Worm (Caenorhabditis elegans) whole organism, mixed stage, embryonic: ENCODE measurements around the gene T02E9.6.

Source experiments
- M03D4.4 ChIP-seq: sonication (generic microtip); optimal IDR thresholded peaks from 2 replicates; lab custom pipeline; 2017; ENCODE audit warnings: mild to moderate bottlenecking, missing genetic modification characterization, missing compliant biosample characterization
- blmp-1 ChIP-seq: fragments of 150-350 bp; optimal IDR thresholded peaks from 2 replicates; lab custom pipeline; 2014; ENCODE audit warnings: missing biosample characterization, missing genetic modification characterization
- drap-1 ChIP-seq: fragments of 200-800 bp; sonication (Bioruptor generic); optimal IDR thresholded peaks from 3 replicates; lab custom pipeline; 2018; ENCODE audit warnings: mild to moderate bottlenecking, missing genetic modification characterization, missing compliant biosample characterization
- hlh-1 ChIP-seq: fragments of 150-350 bp; optimal IDR thresholded peaks from 2 replicates; lab custom pipeline; 2014; ENCODE audit warnings: missing biosample characterization, missing genetic modification reagents, missing genetic modification characterization
- lsy-2 ChIP-seq: fragments of 150-350 bp; optimal IDR thresholded peaks from 2 replicates; lab custom pipeline; 2014; ENCODE audit warnings: missing biosample characterization, missing genetic modification characterization
- nhr-76 ChIP-seq: sonication (generic microtip); optimal IDR thresholded peaks from 2 replicates; lab custom pipeline; 2017; ENCODE audit warnings: missing biosample characterization, missing genetic modification characterization
- pha-4 ChIP-seq: fragments of 150-350 bp; optimal IDR thresholded peaks from 2 replicates; lab custom pipeline; 2018; ENCODE audit warnings: missing biosample characterization, missing genetic modification reagents, missing genetic modification characterization
- snpc-4 ChIP-seq: fragments of 150-350 bp; optimal IDR thresholded peaks from 2 replicates; lab custom pipeline; 2014; ENCODE audit warnings: missing biosample characterization, missing genetic modification characterization
- tbx-8 ChIP-seq: fragments of 200-800 bp; sonication (Bioruptor generic); optimal IDR thresholded peaks from 2 replicates; lab custom pipeline; 2018; ENCODE audit warnings: mild to moderate bottlenecking, missing genetic modification characterization, moderate library complexity, missing compliant biosample characterization
- unc-62 ChIP-seq: fragments of 150-350 bp; optimal IDR thresholded peaks from 2 replicates; lab custom pipeline; 2014; ENCODE audit warnings: missing biosample characterization, missing genetic modification reagents, missing genetic modification characterization

- no peak for TF ChIP-seq unc-62 (GFP tag; lab: Kevin White, UChicago)
- TF ChIP-seq M03D4.4 (tag; lab: Kevin White, UChicago), result no peak
- TF ChIP-seq pha-4 (tag; lab: Kevin White, UChicago), result no peak
- TF ChIP-seq snpc-4 (tag; lab: Kevin White, UChicago), result no peak
- TF ChIP-seq lsy-2 (tag; lab: Kevin White, UChicago), result no peak
- TF ChIP-seq hlh-1 (tag; lab: Kevin White, UChicago), result no peak
- TF ChIP-seq drap-1 (GFP tag; lab: Kevin White, UChicago), result no peak
- TF ChIP-seq tbx-8 (GFP tag; lab: Kevin White, UChicago), result no peak
- TF ChIP-seq blmp-1 (tag; lab: Kevin White, UChicago), result no peak
- no peak for TF ChIP-seq nhr-76 (tag; lab: Kevin White, UChicago)
Observed at ce11 chrV:11334193-11334592, at the start of gene T02E9.6.
